Worm (Caenorhabditis elegans): ENCODE measurements around the gene tmem-258.

The tmem-258 gene

ce11 chrV:7027055-7027454 is 35.9 kb upstream of the tmem-258 start, which contains the start of gene F20A1.6:
Gene F20A1.6 (minus strand): TSS chrV:7027155.
- TF ChIP-seq pax-3 (tag; optimal IDR thresholded peaks at IDR 0.05) = no peak
- no peak for TF ChIP-seq alr-1 (tag; optimal IDR thresholded peaks at IDR 0.05; ENCODE audit: borderline replicate concordance)
- TF ChIP-seq aly-2 (tag; optimal IDR thresholded peaks at IDR 0.05) = no peak
- TF ChIP-seq rnt-1 (tag; optimal IDR thresholded peaks at IDR 0.05) = no peak
- no peak for TF ChIP-seq egl-13 (tag; optimal IDR thresholded peaks at IDR 0.05)
- no peak for TF ChIP-seq tlp-1 (tag; optimal IDR thresholded peaks at IDR 0.05)
- TF ChIP-seq ceh-8 (GFP tag; optimal IDR thresholded peaks at IDR 0.05) = no peak
- no peak for TF ChIP-seq unc-62 (GFP tag; optimal IDR thresholded peaks at IDR 0.05)
- TF ChIP-seq sup-37 (GFP tag; optimal IDR thresholded peaks at IDR 0.05) = no peak
- TF ChIP-seq hlh-4 (tag; optimal IDR thresholded peaks at IDR 0.05) = no peak
- no peak for TF ChIP-seq nhr-90 (tag; optimal IDR thresholded peaks at IDR 0.05; ENCODE audit: poor library complexity)

- TF ChIP-seq nhr-47 (tag; optimal IDR thresholded peaks at IDR 0.05) (no peak), tbx-2 (tag; optimal IDR thresholded peaks at IDR 0.05) (no peak), lin-39 (tag; optimal IDR thresholded peaks at IDR 0.05) (no peak), ceh-63 (GFP tag; optimal IDR thresholded peaks at IDR 0.05) (no peak), fkh-10 (GFP tag; optimal IDR thresholded peaks at IDR 0.05) (no peak), hpl-2 (GFP tag; optimal IDR thresholded peaks at IDR 0.05) (no peak), zag-1 (tag; optimal IDR thresholded peaks at IDR 0.05) (no peak), dpl-1 (GFP tag; optimal IDR thresholded peaks at IDR 0.05) (no peak), nhr-20 (tag; optimal IDR thresholded peaks at IDR 0.05) (no peak), Y116A8C.19 (tag; optimal IDR thresholded peaks at IDR 0.05; ENCODE audit: borderline replicate concordance) (no peak), elt-2 (tag; optimal IDR thresholded peaks at IDR 0.05) (no peak), swsn-7 (tag; optimal IDR thresholded peaks at IDR 0.05) (no peak), mep-1 (tag; optimal IDR thresholded peaks at IDR 0.05) (no peak), unc-130 (tag; optimal IDR thresholded peaks at IDR 0.05) (no peak), ets-5 (GFP tag; IDR thresholded peaks at IDR 0.05) (no peak), egl-13 (tag; optimal IDR thresholded peaks at IDR 0.05) (no peak)
These were observed 26.5 kb upstream of the tmem-258 start, which contains the start of gene twk-11 for ce11 chrV:7036475-7036874. Gene twk-11 (minus strand): TSS chrV:7036575.

- no peak for TF ChIP-seq tlp-1 (tag; optimal IDR thresholded peaks at IDR 0.05)
- TF ChIP-seq egl-27 (tag; optimal IDR thresholded peaks at IDR 0.05) = no peak
- no peak for TF ChIP-seq elt-3 (tag; optimal IDR thresholded peaks at IDR 0.05)
- no peak for TF ChIP-seq rnt-1 (tag; optimal IDR thresholded peaks at IDR 0.05)
- no peak for TF ChIP-seq tbx-2 (tag; optimal IDR thresholded peaks at IDR 0.05)
- no peak for TF ChIP-seq irx-1 (tag; optimal IDR thresholded peaks at IDR 0.05)
- TF ChIP-seq nhr-28 (tag; optimal IDR thresholded peaks at IDR 0.05) = no peak
- no peak for TF ChIP-seq nhr-71 (tag; optimal IDR thresholded peaks at IDR 0.05)
- TF ChIP-seq lsy-2 (tag; optimal IDR thresholded peaks at IDR 0.05) = no peak
These were observed 17.0 kb upstream of the tmem-258 start, which contains the start of gene F20A1.2 for ce11 chrV:7046005-7046404. Gene F20A1.2 (plus strand): TSS chrV:7046305.

ce11 chrV:7047512-7047911 is 15.5 kb upstream of the tmem-258 start, which contains the start of gene F20A1.8:
Gene F20A1.8 (minus strand): TSS chrV:7047612.
- TF ChIP-seq jun-1 (tag; optimal IDR thresholded peaks at IDR 0.05) = no peak
- TF ChIP-seq nhr-19 (GFP tag; conservative IDR thresholded peaks at IDR 0.05) = no peak
- no peak for TF ChIP-seq ztf-11 (tag; optimal IDR thresholded peaks at IDR 0.05)
- TF ChIP-seq elt-2 (tag; optimal IDR thresholded peaks at IDR 0.05) = no peak
- no peak for TF ChIP-seq rnt-1 (tag; optimal IDR thresholded peaks at IDR 0.05)
- no peak for TF ChIP-seq nhr-28 (tag; optimal IDR thresholded peaks at IDR 0.05)
- no peak for TF ChIP-seq sptf-1 (tag; optimal IDR thresholded peaks at IDR 0.05)
- TF ChIP-seq hlh-4 (tag; optimal IDR thresholded peaks at IDR 0.05) = no peak

Measured in whole organism, L1 larva.